Worm (Caenorhabditis elegans) whole organism, L4/young adult: ENCODE results near the gene sca-1.

ENCODE experiments used
- W03F9.2 ChIP-seq: fragments of 150-350 bp; optimal IDR thresholded peaks from 2 replicates; lab custom pipeline; 2014; ENCODE audit warnings: missing biosample characterization, missing genetic modification characterization
- him-1 ChIP-seq: sonication (generic microtip); optimal IDR thresholded peaks from 2 replicates; lab custom pipeline; 2016; ENCODE audit warnings: missing genotype, missing genetic modification reagents, missing genetic modification characterization, missing compliant biosample characterization

DNA sequence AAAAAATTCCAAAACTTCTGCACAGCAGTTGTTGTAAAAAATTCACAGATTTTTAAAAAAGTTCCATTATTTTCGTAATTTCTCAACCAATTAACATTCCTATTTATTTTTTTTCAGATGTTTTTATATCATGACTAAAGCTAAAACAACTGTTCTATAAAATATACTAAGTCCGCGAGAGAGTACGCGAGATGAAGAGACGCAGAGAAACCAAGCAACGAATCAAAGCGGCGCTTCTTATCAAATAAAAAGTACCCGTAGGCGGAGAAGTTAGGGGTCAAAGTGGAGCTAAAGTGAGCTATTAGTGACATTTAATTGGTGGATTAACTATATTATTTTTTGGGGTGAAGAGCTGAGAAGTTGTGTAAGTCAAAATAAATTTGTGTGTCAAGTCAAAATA is 16.0 kb upstream of the sca-1 start, which contains the start of gene sbsp-1:
- TF ChIP-seq him-1 (tag; lab: Kevin White, UChicago) (no peak), W03F9.2 (no peak)
